Fruit fly (Drosophila melanogaster): ENCODE data around the gene obst-J.

dm6 chr3L:20105794-20106193, 25.7 kb downstream of the obst-J start, which contains the start of gene CG14185:
- TF ChIP-seq Sp1 (GFP tag; optimal IDR thresholded peaks at IDR 0.05) (no peak), rgr (GFP tag; optimal IDR thresholded peaks at IDR 0.05) (no peak), woc (GFP tag; optimal IDR thresholded peaks at IDR 0.05) (no peak), N (GFP tag; optimal IDR thresholded peaks at IDR 0.05) (no peak), Dfd (GFP tag; optimal IDR thresholded peaks at IDR 0.05) (no peak), Myc (optimal IDR thresholded peaks at IDR 0.05) (no peak)

Measured in whole organism, wandering third instar larva.